Worm (Caenorhabditis elegans): Measurements from ENCODE around the gene tap-1.

The tap-1 gene

ce11 chrX:14557352-14557935, 32.0 kb upstream of the tap-1 start (continued):
- TF ChIP-seq set-16 (GFP tag; IDR thresholded peaks at IDR 0.05): peak; percentile 19; the same call in 1 of the 2 replicates
- no peak for TF ChIP-seq nhr-237 (tag; optimal IDR thresholded peaks at IDR 0.05)
- peak in 1 of 2 experiments; percentile 18 for TF ChIP-seq lsy-2 (tag; optimal IDR thresholded peaks at IDR 0.05)
- TF ChIP-seq lin-13 (GFP tag; optimal IDR thresholded peaks at IDR 0.05): peak; percentile 7
- peak; percentile 19 for TF ChIP-seq rbr-2 (tag; optimal IDR thresholded peaks at IDR 0.05)
- TF ChIP-seq hlh-11 (tag; optimal IDR thresholded peaks at IDR 0.05): peak; percentile 76
- TF ChIP-seq hif-1 (tag; optimal IDR thresholded peaks at IDR 0.05): peak in 1 of 2 experiments; percentile 76

ce11 chrX:14557936-14558554, 31.4 kb upstream of the tap-1 start, which contains the start of gene nhr-3:
Gene nhr-3, plus strand, starts transcription at chrX:14558504.
- TF ChIP-seq unc-62 (GFP tag; optimal IDR thresholded peaks at IDR 0.05 in 1 of 2) (peak in 1 of 2 experiments; percentile 99), unc-62 (tag; optimal IDR thresholded peaks at IDR 0.05) (no peak), zfp-3 (GFP tag; conservative IDR thresholded peaks at IDR 0.05) (no peak), R02D3.7 (tag; optimal IDR thresholded peaks at IDR 0.05) (no peak), nhr-237 (tag; optimal IDR thresholded peaks at IDR 0.05) (no peak), hif-1 (tag; optimal IDR thresholded peaks at IDR 0.05) (peak in 1 of 2 experiments; percentile 9), duxl-1 (tag; optimal IDR thresholded peaks at IDR 0.05; ENCODE audit: poor library complexity) (no peak), rbr-2 (tag; optimal IDR thresholded peaks at IDR 0.05) (no peak), mes-2 (tag; optimal IDR thresholded peaks at IDR 0.05; ENCODE audit: poor library complexity, severe bottlenecking) (peak; percentile 26), zag-1 (tag; optimal IDR thresholded peaks at IDR 0.05) (no peak), ZK546.5 (tag; optimal IDR thresholded peaks at IDR 0.05) (no peak), mdt-29 (GFP tag; IDR thresholded peaks at IDR 0.05) (no peak), spr-3 (GFP tag; optimal IDR thresholded peaks at IDR 0.05) (no peak), nhr-42 (GFP tag; IDR thresholded peaks at IDR 0.05) (no peak), daf-19 (GFP tag; conservative IDR thresholded peaks at IDR 0.05) (no peak), nhr-11 (tag; optimal IDR thresholded peaks at IDR 0.05) (no peak), ces-1 (GFP tag; optimal IDR thresholded peaks at IDR 0.05) (no peak), nhr-10 (tag; optimal IDR thresholded peaks at IDR 0.05) (peak; percentile 26), tra-1 (GFP tag; IDR thresholded peaks at IDR 0.05) (no peak), lir-3 (tag; optimal IDR thresholded peaks at IDR 0.05) (no peak), F37D6.2 (tag; optimal IDR thresholded peaks at IDR 0.05) (no peak), nhr-48 (tag; optimal IDR thresholded peaks at IDR 0.05) (peak; percentile 36), dmd-8 (GFP tag; IDR thresholded peaks at IDR 0.05) (no peak), dmd-9 (GFP tag; IDR thresholded peaks at IDR 0.05) (no peak), T26A8.4 (GFP tag; IDR thresholded peaks at IDR 0.05) (no peak), hlh-11 (tag; optimal IDR thresholded peaks at IDR 0.05) (peak; percentile 56), lim-7 (GFP tag; IDR thresholded peaks at IDR 0.05) (no peak), php-3 (GFP tag; IDR thresholded peaks at IDR 0.05) (no peak; the same call in 1 of the 2 replicates), dmd-6 (GFP tag; IDR thresholded peaks at IDR 0.05) (peak; percentile 75), nhr-28 (tag; optimal IDR thresholded peaks at IDR 0.05) (peak; percentile 93), unc-39 (tag; optimal IDR thresholded peaks at IDR 0.05) (no peak), dve-1 (tag; optimal IDR thresholded peaks at IDR 0.05; ENCODE audit: insufficient read depth) (peak; percentile 51), daf-16 (GFP tag; optimal IDR thresholded peaks at IDR 0.05) (no peak), daf-16 (tag; optimal IDR thresholded peaks at IDR 0.05) (peak; percentile 48), hlh-30 (tag; optimal IDR thresholded peaks at IDR 0.05; ENCODE audit: insufficient read depth) (peak; percentile 79), lin-13 (GFP tag; optimal IDR thresholded peaks at IDR 0.05) (no peak), nhr-41 (GFP tag; IDR thresholded peaks at IDR 0.05) (no peak), mxl-3 (GFP tag; optimal IDR thresholded peaks at IDR 0.05) (no peak), lin-15B (tag; optimal IDR thresholded peaks at IDR 0.05) (no peak), sdz-12 (GFP tag; optimal IDR thresholded peaks at IDR 0.05) (no peak), pqm-1 (tag; optimal IDR thresholded peaks at IDR 0.05) (peak; percentile 65), snpc-4 (tag; optimal IDR thresholded peaks at IDR 0.05) (no peak), nhr-77 (tag; optimal IDR thresholded peaks at IDR 0.05) (peak; percentile 38), ceh-62 (tag; optimal IDR thresholded peaks at IDR 0.05) (no peak), aha-1 (tag) (peak; percentile 58), F10B5.3 (tag; optimal IDR thresholded peaks at IDR 0.05) (no peak)

All from whole organism, L4 larva.